Worm (Caenorhabditis elegans): ENCODE data around the gene F38E1.10.

DNA sequence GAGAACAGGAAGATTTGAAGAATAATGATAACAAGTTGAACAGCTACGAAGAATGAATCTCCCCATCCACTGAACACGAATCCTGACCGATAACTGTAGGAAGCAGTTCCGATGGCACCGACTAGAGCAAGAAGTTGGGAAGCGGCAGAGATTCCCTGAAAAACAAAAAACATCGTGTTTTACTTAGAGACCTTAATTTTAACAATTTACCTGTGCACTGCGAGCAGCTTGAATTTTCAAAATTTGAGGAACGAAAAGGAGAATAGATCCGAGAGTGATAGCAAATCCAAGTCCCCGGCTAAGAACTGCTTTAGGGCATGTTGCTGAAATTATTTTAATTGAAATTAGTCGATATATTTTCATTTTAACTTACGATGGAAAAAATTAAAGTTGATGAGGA lies 16.6 kb downstream of the F38E1.10 start:
- TF ChIP-seq alr-1 (tag; optimal IDR thresholded peaks at IDR 0.05; ENCODE audit: borderline replicate concordance) (no peak), nhr-19 (GFP tag; conservative IDR thresholded peaks at IDR 0.05) (no peak), mdl-1 (tag; optimal IDR thresholded peaks at IDR 0.05) (no peak), ceh-88 (GFP tag; IDR thresholded peaks at IDR 0.05) (no peak), nhr-20 (tag; optimal IDR thresholded peaks at IDR 0.05) (no peak), hlh-4 (tag; optimal IDR thresholded peaks at IDR 0.05) (no peak), ceh-63 (GFP tag; optimal IDR thresholded peaks at IDR 0.05) (no peak), jun-1 (tag; optimal IDR thresholded peaks at IDR 0.05) (no peak), ceh-8 (GFP tag; optimal IDR thresholded peaks at IDR 0.05) (no peak), pax-3 (tag; optimal IDR thresholded peaks at IDR 0.05) (no peak), fos-1 (tag; optimal IDR thresholded peaks at IDR 0.05) (no peak), hpl-2 (GFP tag; optimal IDR thresholded peaks at IDR 0.05) (no peak), sup-37 (GFP tag; optimal IDR thresholded peaks at IDR 0.05) (no peak)

Measured in whole organism, L1 larva.